Worm (Caenorhabditis elegans) whole organism, L4 larva: ENCODE measurements around the gene bli-1.

Experiments used
- F44E2.7 ChIP-seq: fragments of 200-800 bp; sonication (Bioruptor generic); IDR thresholded peaks from 2 replicates; pipeline ENCODE4 v2.1.2; 2022; ENCODE audit warnings: missing genetic modification characterization, missing compliant biosample characterization
- ZK337.2 ChIP-seq: fragments of 200-800 bp; sonication (Bioruptor generic); IDR thresholded peaks from 2 replicates; pipeline ENCODE4 v1.3.6; 2022; ENCODE audit warnings: missing genetic modification reagents, missing genetic modification characterization, missing compliant biosample characterization
- ctbp-1 ChIP-seq: fragments of 200-800 bp; sonication (Bioruptor generic); IDR thresholded peaks from 2 replicates; pipeline ENCODE4 v1.3.6; 2022; ENCODE audit warnings: missing genetic modification reagents, missing genetic modification characterization, missing compliant biosample characterization
- jun-1 ChIP-seq: fragments of 150-350 bp; optimal IDR thresholded peaks from 2 replicates; lab custom pipeline; 2014; ENCODE audit warnings: missing biosample characterization, missing genetic modification reagents, missing genetic modification characterization
- lin-15B ChIP-seq: fragments of 150-350 bp; sonication (generic microtip); optimal IDR thresholded peaks from 3 replicates; lab custom pipeline; 2014; ENCODE audit warnings: missing biosample characterization, missing genetic modification characterization
- mdl-1 ChIP-seq, 2 experiments: fragments of 150-350 bp in 1 of 2; sonication (generic microtip) in 1 of 2; optimal IDR thresholded peaks; 2 replicates each; lab custom pipeline; 2014 to 2017; ENCODE audit warnings: missing biosample characterization in 2 of 2, missing genetic modification characterization in 2 of 2
- mxl-3 ChIP-seq: fragments of 200-800 bp; sonication (Bioruptor generic); optimal IDR thresholded peaks from 2 replicates; lab custom pipeline; 2018; ENCODE audit warnings: mild to moderate bottlenecking, missing genetic modification characterization, missing compliant biosample characterization
- php-3 ChIP-seq: fragments of 200-800 bp; sonication (Bioruptor generic); IDR thresholded peaks from 2 replicates; pipeline ENCODE4 v1.3.6; 2022; ENCODE audit warnings: missing genetic modification reagents, missing genetic modification characterization, missing compliant biosample characterization
- skn-1 ChIP-seq: fragments of 150-350 bp; optimal IDR thresholded peaks from 2 replicates; lab custom pipeline; 2014; ENCODE audit warnings: missing biosample characterization, missing genetic modification characterization
- unc-62 ChIP-seq, 3 experiments: fragments of 150-350 bp in 1 of 3; sonication (generic microtip); optimal IDR thresholded peaks in 2 of 3; peaks in 1 of 3; 1 replicate in 1 of 3; 2 replicates in 2 of 3; lab custom pipeline; 2014 to 2017; ENCODE audit warnings: missing biosample characterization in 3 of 3, missing genetic modification characterization in 3 of 3, missing genetic modification reagents in 3 of 3, missing genotype in 1 of 3
- ztf-7 ChIP-seq: fragments of 150-350 bp; optimal IDR thresholded peaks from 2 replicates; lab custom pipeline; 2014; ENCODE audit warnings: missing biosample characterization, missing genetic modification characterization

DNA sequence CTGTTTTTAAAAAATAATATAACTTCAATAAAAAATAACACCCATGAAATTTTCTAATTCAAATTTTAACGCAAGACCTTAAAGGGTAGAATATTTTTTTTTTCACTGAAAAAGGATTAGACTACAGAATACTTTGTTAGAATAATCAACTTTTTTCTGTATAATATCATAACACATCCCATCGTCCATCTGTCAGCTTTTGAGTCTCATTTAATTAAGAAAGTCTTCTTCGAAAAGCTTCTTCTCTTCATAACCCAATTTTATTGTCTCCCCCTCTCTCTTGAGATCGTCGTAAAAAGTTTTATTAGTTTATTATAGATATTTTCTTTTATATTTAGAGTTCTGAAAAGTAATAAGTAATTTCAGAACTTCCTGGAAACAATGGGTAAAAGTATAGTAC, 12.7 kb upstream of the bli-1 start:
- TF ChIP-seq F44E2.7 (GFP tag; lab: Robert Waterston, UW) = no peak
- TF ChIP-seq mdl-1 (tag; optimal IDR thresholded peaks at IDR 0.05; lab: Kevin White, UChicago) = no peak
- TF ChIP-seq ztf-7 (tag; lab: Kevin White, UChicago) = no peak
- no peak for TF ChIP-seq php-3
- no peak for TF ChIP-seq mxl-3 (GFP tag; lab: Kevin White, UChicago)
- TF ChIP-seq jun-1 (tag; lab: Kevin White, UChicago) = no peak
- no peak for TF ChIP-seq skn-1 (tag; lab: Kevin White, UChicago)
- no peak for TF ChIP-seq lin-15B (tag; lab: Kevin White, UChicago)
- TF ChIP-seq ZK337.2 (GFP tag; lab: Robert Waterston, UW) = no peak
- TF ChIP-seq unc-62 (GFP tag; optimal IDR thresholded peaks at IDR 0.05 in 1 of 2; lab: Kevin White, UChicago) = no peak
- TF ChIP-seq unc-62 (tag; optimal IDR thresholded peaks at IDR 0.05; lab: Kevin White, UChicago) = no peak
- TF ChIP-seq ctbp-1 (GFP tag; lab: Robert Waterston, UW) = no peak
